Fruit fly (Drosophila melanogaster) whole organism, pupa: ENCODE measurements around the gene Pvf1.

Source experiments
- CG10348 ChIP-seq: fragments of 200-800 bp; sonication (Bioruptor generic); IDR thresholded peaks from 2 replicates; pipeline ENCODE4 v1.3.6; 2022; ENCODE audit warnings: missing biosample characterization, missing genetic modification characterization
- CG12605 ChIP-seq: fragments of 200-800 bp; sonication (Bioruptor generic); IDR thresholded peaks from 2 replicates; pipeline ENCODE4 v1.3.6; 2022; ENCODE audit warnings: missing biosample characterization, missing genetic modification characterization
- CG13204 ChIP-seq: fragments of 200-800 bp; sonication (Bioruptor generic); optimal IDR thresholded peaks from 2 replicates; lab custom pipeline; 2018; ENCODE audit warnings: missing biosample characterization, mild to moderate bottlenecking, missing genetic modification characterization, moderate library complexity
- CG14655 ChIP-seq: fragments of 200-800 bp; sonication (Bioruptor generic); optimal IDR thresholded peaks from 3 replicates; lab custom pipeline; 2017; ENCODE audit warnings: mild to moderate bottlenecking, missing biosample characterization, missing genetic modification reagents, missing genetic modification characterization
- CG15710 ChIP-seq: fragments of 200-800 bp; sonication (Bioruptor generic); optimal IDR thresholded peaks from 2 replicates; lab custom pipeline; 2018; ENCODE audit warnings: missing biosample characterization, mild to moderate bottlenecking, missing genetic modification characterization, moderate library complexity
- CG17806 ChIP-seq: fragments of 200-800 bp; sonication (Bioruptor generic); optimal IDR thresholded peaks from 2 replicates; lab custom pipeline; 2018; ENCODE audit warnings: missing biosample characterization, mild to moderate bottlenecking, missing genetic modification characterization, moderate library complexity
- CG32121 ChIP-seq: fragments of 200-800 bp; sonication (Bioruptor generic); IDR thresholded peaks from 2 replicates; pipeline ENCODE4 v1.3.6; 2022; ENCODE audit warnings: missing biosample characterization, missing genetic modification characterization
- CG34367 ChIP-seq: fragments of 200-800 bp; sonication (Bioruptor generic); optimal IDR thresholded peaks from 2 replicates; lab custom pipeline; 2018; ENCODE audit warnings: missing biosample characterization, mild to moderate bottlenecking, missing genetic modification characterization
- CG4496 ChIP-seq: fragments of 200-800 bp; sonication (Bioruptor generic); IDR thresholded peaks from 3 replicates; pipeline ENCODE4 v1.3.6; 2022; ENCODE audit warnings: missing biosample characterization, missing genetic modification characterization
- CG8159 ChIP-seq: fragments of 200-800 bp; sonication (Bioruptor generic); optimal IDR thresholded peaks from 3 replicates; lab custom pipeline; 2018; ENCODE audit warnings: missing biosample characterization, mild to moderate bottlenecking, missing genetic modification characterization, moderate library complexity
- CG8301 ChIP-seq: fragments of 200-800 bp; sonication (Bioruptor generic); optimal IDR thresholded peaks from 2 replicates; lab custom pipeline; 2018; ENCODE audit warnings: missing biosample characterization, mild to moderate bottlenecking, missing genetic modification characterization
- CG9948 ChIP-seq: fragments of 200-800 bp; sonication (Bioruptor generic); optimal IDR thresholded peaks from 2 replicates; lab custom pipeline; 2018; ENCODE audit warnings: missing biosample characterization, mild to moderate bottlenecking, missing genetic modification characterization, moderate library complexity
- D1 ChIP-seq: fragments of 200-800 bp; sonication (Bioruptor generic); optimal IDR thresholded peaks from 2 replicates; lab custom pipeline; 2018; ENCODE audit warnings: missing biosample characterization, mild to moderate bottlenecking, missing genetic modification characterization, moderate library complexity
- EcR ChIP-seq: fragments of 200-800 bp; sonication (Bioruptor generic); optimal IDR thresholded peaks from 3 replicates; lab custom pipeline; 2019; ENCODE audit warnings: missing biosample characterization, missing genetic modification characterization, mild to moderate bottlenecking, moderate library complexity, missing genetic modification reagents
- Ets98B ChIP-seq: fragments of 200-800 bp; sonication (Bioruptor generic); IDR thresholded peaks from 2 replicates; pipeline ENCODE4 v1.3.6; 2022; ENCODE audit warnings: missing biosample characterization, missing genetic modification characterization
- Pif1A ChIP-seq: fragments of 200-800 bp; sonication (Bioruptor generic); optimal IDR thresholded peaks from 3 replicates; lab custom pipeline; 2016; ENCODE audit warnings: missing biosample characterization, missing genetic modification characterization
- Pif1B ChIP-seq: fragments of 200-800 bp; sonication (Bioruptor generic); optimal IDR thresholded peaks from 3 replicates; lab custom pipeline; 2016; ENCODE audit warnings: missing biosample characterization, missing genetic modification characterization
- Snoo ChIP-seq: fragments of 200-800 bp; sonication (Bioruptor generic); optimal IDR thresholded peaks from 3 replicates; lab custom pipeline; 2017; ENCODE audit warnings: missing biosample characterization, mild to moderate bottlenecking, missing genetic modification characterization, inconsistent platforms
- fd96Ca ChIP-seq: fragments of 200-800 bp; sonication (Bioruptor generic); IDR thresholded peaks from 3 replicates; pipeline ENCODE4 v1.3.6; 2022; ENCODE audit warnings: missing biosample characterization, missing genetic modification characterization
- gl ChIP-seq: fragments of 200-800 bp; sonication (Bioruptor generic); optimal IDR thresholded peaks from 2 replicates; lab custom pipeline; 2018; ENCODE audit warnings: missing biosample characterization, mild to moderate bottlenecking, missing genetic modification characterization
- rn ChIP-seq: fragments of 200-800 bp; sonication (Bioruptor generic); IDR thresholded peaks from 2 replicates; pipeline ENCODE4 v1.3.6; 2022; ENCODE audit warnings: missing biosample characterization, missing genetic modification characterization

The Pvf1 gene

DNA sequence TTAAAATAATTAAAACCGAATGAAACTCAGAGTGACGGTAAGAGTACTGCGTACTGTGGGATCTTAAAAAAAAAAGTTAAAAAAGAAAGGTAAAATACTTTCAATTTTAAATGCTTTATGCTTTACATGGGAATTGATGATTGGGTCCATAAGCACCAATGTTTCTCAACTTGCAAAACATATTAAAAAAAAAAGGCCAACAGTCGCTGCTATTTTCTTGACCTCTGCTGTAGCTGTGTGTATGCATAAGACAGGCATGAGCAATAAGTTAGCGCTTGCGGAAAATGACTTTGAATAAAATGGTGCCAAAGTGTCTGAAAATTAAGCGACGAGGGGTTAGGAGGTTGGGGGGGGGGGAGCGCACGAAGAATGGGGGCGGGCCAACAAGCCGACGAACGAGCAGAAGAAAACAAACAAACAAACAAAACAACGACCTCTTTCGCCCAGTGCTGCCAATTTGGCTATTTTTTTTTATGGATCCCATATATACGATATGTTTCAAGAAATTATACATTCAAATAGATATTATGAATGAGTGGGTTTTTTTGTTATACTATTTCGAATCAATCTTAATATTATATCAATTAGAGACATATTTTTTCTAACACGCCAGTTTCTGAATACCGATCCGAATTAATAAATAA, 37.1 kb downstream of the Pvf1 start:
- TF ChIP-seq rn (GFP tag; lab: Robert Waterston, UW) (peak; percentile 39; the same call in 1 of the 2 replicates), CG4496 (peak; percentile 79; the same call in 2 of the 3 replicates), CG12605 (GFP tag; lab: Robert Waterston, UW) (peak; percentile 74), D1 (no peak), CG8301 (peak; percentile 57), Pif1B (GFP tag; lab: Kevin White, UChicago) (peak; percentile 78), fd96Ca (peak; percentile 75), CG9948 (tag; lab: Kevin White, UChicago) (peak; percentile 68), CG8159 (tag; lab: Kevin White, UChicago) (peak; percentile 81), CG17806 (tag; lab: Kevin White, UChicago) (peak; percentile 79), Ets98B (GFP tag; lab: Robert Waterston, UW) (peak; percentile 74), EcR (GFP tag; lab: Kevin White, UChicago) (no peak), CG14655 (GFP tag; lab: Kevin White, UChicago) (no peak), CG34367 (peak; percentile 59), CG10348 (no peak), Pif1A (GFP tag; lab: Kevin White, UChicago) (no peak), CG32121 (GFP tag; lab: Robert Waterston, UW) (peak; percentile 76), CG13204 (GFP tag; lab: Kevin White, UChicago) (peak; percentile 35), CG15710 (tag; lab: Kevin White, UChicago) (peak; percentile 71), Snoo (peak; percentile 65), gl (peak; percentile 54)
- TF ChIP-seq, all 21 proteins: peak for 16

DNA sequence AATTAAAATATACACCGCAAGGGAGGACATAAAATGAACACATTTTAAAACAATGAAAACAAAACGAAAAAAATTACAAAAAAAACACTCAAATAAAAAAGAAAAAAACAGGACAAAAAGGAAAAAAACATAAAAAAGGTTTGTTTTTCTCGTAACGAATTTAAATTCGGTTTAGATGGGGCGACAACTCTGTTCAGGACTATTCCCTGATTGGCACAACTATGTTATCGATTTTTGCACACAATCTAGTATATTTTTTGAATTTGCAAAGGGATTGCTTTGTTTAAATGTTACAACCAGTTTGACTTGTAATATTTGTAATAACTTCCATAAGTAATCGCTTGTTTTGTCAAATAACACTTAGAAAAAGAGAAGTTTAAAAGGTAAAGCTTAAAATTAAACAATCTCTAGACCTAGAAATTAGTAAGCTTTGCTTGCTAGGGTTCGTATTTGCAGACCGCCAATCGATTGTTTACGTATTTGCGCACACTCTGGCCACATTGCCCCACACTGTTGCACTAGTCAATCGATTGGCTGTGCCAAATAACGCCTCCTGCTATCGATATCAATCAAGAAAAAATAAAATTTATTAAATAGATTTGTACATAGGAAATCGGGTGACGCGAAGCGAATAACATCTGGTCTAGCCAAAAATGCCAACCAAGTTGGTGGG, 51.7 kb downstream of the Pvf1 start, which contains the start of gene CG7332:
Gene CG7332, plus strand, starts transcription at position 515 of the 673 bp plus-strand sequence.
- TF ChIP-seq Snoo, result no peak
